Fruit fly (Drosophila melanogaster) whole organism, embryonic: Measurements from ENCODE around the gene CG9586.
A peak's percentile ranks its signal among the peaks of the same experiment; 100 is the strongest.

Experiments
- Asciz ChIP-seq: fragments of 200-800 bp; sonication (Bioruptor generic); optimal IDR thresholded peaks from 2 replicates; lab custom pipeline; 2017; ENCODE audit warnings: missing biosample characterization, mild to moderate bottlenecking, missing genetic modification characterization, missing genetic modification reagents
- B-H1 ChIP-seq: fragments of 200-800 bp; sonication (Bioruptor generic); IDR thresholded peaks from 3 replicates; pipeline ENCODE4 v1.3.6; 2022; ENCODE audit warnings: missing biosample characterization, missing genetic modification characterization
- Blimp-1 ChIP-seq: fragments of 200-800 bp; sonication (Bioruptor generic); optimal IDR thresholded peaks from 3 replicates; lab custom pipeline; 2018; ENCODE audit warnings: missing biosample characterization, missing genetic modification characterization, mild to moderate bottlenecking, moderate library complexity, missing genetic modification reagents
- BtbVII ChIP-seq: fragments of 200-800 bp; sonication (Bioruptor generic); optimal IDR thresholded peaks from 3 replicates; lab custom pipeline; 2017; ENCODE audit warnings: missing biosample characterization, mild to moderate bottlenecking, missing genetic modification characterization
- C15 ChIP-seq: fragments of 200-800 bp; sonication (Bioruptor generic); IDR thresholded peaks from 3 replicates; pipeline ENCODE4 v1.3.6; 2022; ENCODE audit warnings: missing biosample characterization, missing genetic modification characterization
- CG10267 ChIP-seq: fragments of 200-800 bp; sonication (Bioruptor generic); optimal IDR thresholded peaks from 2 replicates; lab custom pipeline; 2018; ENCODE audit warnings: missing biosample characterization, mild to moderate bottlenecking, missing genetic modification characterization, moderate library complexity
- CG10543 ChIP-seq: fragments of 200-800 bp; sonication (Bioruptor generic); optimal IDR thresholded peaks from 3 replicates; lab custom pipeline; 2017; ENCODE audit warnings: missing biosample characterization, mild to moderate bottlenecking, missing genetic modification characterization, moderate library complexity
- CG11456 ChIP-seq: fragments of 200-800 bp; sonication (Bioruptor generic); IDR thresholded peaks from 3 replicates; pipeline ENCODE4 v1.3.6; 2022; ENCODE audit warnings: missing biosample characterization, missing genetic modification characterization
- CG12236 ChIP-seq: fragments of 200-800 bp; sonication (Bioruptor generic); optimal IDR thresholded peaks from 2 replicates; lab custom pipeline; 2016; ENCODE audit warnings: missing biosample characterization, missing genetic modification characterization
- CG14050 ChIP-seq: fragments of 200-800 bp; sonication (Bioruptor generic); IDR thresholded peaks from 3 replicates; pipeline ENCODE4 v1.3.6; 2022; ENCODE audit warnings: missing biosample characterization, missing genetic modification characterization
- CG15011 ChIP-seq: fragments of 200-800 bp; sonication (Bioruptor generic); optimal IDR thresholded peaks from 3 replicates; lab custom pipeline; 2018; ENCODE audit warnings: missing biosample characterization, mild to moderate bottlenecking, missing genetic modification characterization
- CG15696 ChIP-seq: fragments of 200-800 bp; sonication (Bioruptor generic); optimal IDR thresholded peaks from 2 replicates; lab custom pipeline; 2019; ENCODE audit warnings: missing biosample characterization, mild to moderate bottlenecking, missing genetic modification characterization, moderate library complexity
- CG16779 ChIP-seq: fragments of 200-800 bp; sonication (Bioruptor generic); IDR thresholded peaks from 2 replicates; pipeline ENCODE4 v1.3.6; 2022; ENCODE audit warnings: missing biosample characterization, missing genetic modification characterization
- CG16813 ChIP-seq: fragments of 200-800 bp; sonication (Bioruptor generic); IDR thresholded peaks from 3 replicates; pipeline ENCODE4 v1.3.6; 2022; ENCODE audit warnings: missing biosample characterization, missing genetic modification characterization; ENCODE audit not compliant: partially characterized antibody
- CG17802 ChIP-seq: fragments of 200-800 bp; sonication (Bioruptor generic); optimal IDR thresholded peaks from 2 replicates; lab custom pipeline; 2018; ENCODE audit warnings: missing biosample characterization, mild to moderate bottlenecking, missing genetic modification characterization, moderate library complexity
- CG18599 ChIP-seq: fragments of 200-800 bp; sonication (Bioruptor generic); optimal IDR thresholded peaks from 3 replicates; lab custom pipeline; 2017; ENCODE audit warnings: missing biosample characterization, missing genetic modification characterization, mild to moderate bottlenecking, moderate library complexity, missing genetic modification reagents
- CG2120 ChIP-seq: fragments of 200-800 bp; sonication (Bioruptor generic); optimal IDR thresholded peaks from 3 replicates; lab custom pipeline; 2016; ENCODE audit warnings: missing biosample characterization, missing genetic modification characterization
- CG2199 ChIP-seq: fragments of 200-800 bp; sonication (Bioruptor generic); IDR thresholded peaks from 3 replicates; pipeline ENCODE4 v1.3.6; 2022; ENCODE audit warnings: missing biosample characterization, missing genetic modification characterization
- CG3163 ChIP-seq: fragments of 200-800 bp; sonication (Bioruptor generic); optimal IDR thresholded peaks from 3 replicates; lab custom pipeline; 2016; ENCODE audit warnings: missing biosample characterization, missing genetic modification characterization
- CG3847 ChIP-seq: fragments of 200-800 bp; sonication (Bioruptor generic); IDR thresholded peaks from 2 replicates; pipeline ENCODE4 v1.3.6; 2022; ENCODE audit warnings: missing biosample characterization, missing genetic modification characterization
- CG6854 ChIP-seq: fragments of 200-800 bp; sonication (Bioruptor generic); optimal IDR thresholded peaks from 3 replicates; lab custom pipeline; 2017; ENCODE audit warnings: missing biosample characterization, mild to moderate bottlenecking, missing genetic modification characterization
- CG7786 ChIP-seq: fragments of 200-800 bp; sonication (Bioruptor generic); optimal IDR thresholded peaks from 2 replicates; lab custom pipeline; 2016; ENCODE audit warnings: missing biosample characterization, missing genetic modification characterization
- CG9609 ChIP-seq: fragments of 200-800 bp; sonication (Bioruptor generic); optimal IDR thresholded peaks from 3 replicates; lab custom pipeline; 2016; ENCODE audit warnings: missing biosample characterization, missing genetic modification characterization
- D ChIP-seq, 2 experiments: fragments of 200-800 bp in 1 of 2; fragments of >200 bp in 1 of 2; sonication (Bioruptor generic) in 1 of 2; optimal IDR thresholded peaks; 2 replicates in 1 of 2; 3 replicates in 1 of 2; lab custom pipeline; 2017; ENCODE audit warnings: mild to moderate bottlenecking in 1 of 2, missing biosample characterization in 1 of 2, missing genetic modification characterization in 1 of 2, missing genetic modification reagents in 1 of 2
- Fer2 ChIP-seq: fragments of 200-800 bp; sonication (Bioruptor generic); optimal IDR thresholded peaks from 2 replicates; lab custom pipeline; 2018; ENCODE audit warnings: missing biosample characterization, mild to moderate bottlenecking, missing genetic modification characterization, moderate library complexity
- MTF-1 ChIP-seq: fragments of 200-800 bp; sonication (Bioruptor generic); optimal IDR thresholded peaks from 2 replicates; lab custom pipeline; 2018; ENCODE audit warnings: missing biosample characterization, mild to moderate bottlenecking, missing genetic modification characterization, borderline replicate concordance
- Neu2 ChIP-seq: fragments of 200-800 bp; sonication (Bioruptor generic); optimal IDR thresholded peaks from 3 replicates; lab custom pipeline; 2016; ENCODE audit warnings: missing biosample characterization, missing genetic modification characterization, borderline replicate concordance
- Sry-β ChIP-seq: fragments of 200-800 bp; sonication (Bioruptor generic); optimal IDR thresholded peaks from 2 replicates; lab custom pipeline; 2018; ENCODE audit warnings: missing biosample characterization, mild to moderate bottlenecking, missing genetic modification characterization, moderate library complexity
- ab ChIP-seq: fragments of 200-800 bp; sonication (Bioruptor generic); optimal IDR thresholded peaks from 2 replicates; lab custom pipeline; 2016; ENCODE audit warnings: missing biosample characterization, missing genetic modification characterization
- abd-A ChIP-seq: fragments of 200-800 bp; sonication (Bioruptor generic); optimal IDR thresholded peaks from 3 replicates; lab custom pipeline; 2019; ENCODE audit warnings: missing biosample characterization, mild to moderate bottlenecking, missing genetic modification characterization, moderate library complexity
- bbx ChIP-seq: fragments of 200-800 bp; sonication (Bioruptor generic); IDR thresholded peaks from 2 replicates; pipeline ENCODE4 v1.3.6; 2022; ENCODE audit warnings: missing biosample characterization, missing genetic modification characterization; ENCODE audit not compliant: partially characterized antibody
- caup ChIP-seq: fragments of 200-800 bp; sonication (Bioruptor generic); optimal IDR thresholded peaks from 3 replicates; lab custom pipeline; 2017; ENCODE audit warnings: missing biosample characterization, mild to moderate bottlenecking, missing genetic modification characterization, moderate library complexity; ENCODE audit not compliant: severe bottlenecking
- cg ChIP-seq: fragments of 200-800 bp; sonication (Bioruptor generic); optimal IDR thresholded peaks from 3 replicates; lab custom pipeline; 2019; ENCODE audit warnings: missing biosample characterization, mild to moderate bottlenecking, missing genetic modification characterization, moderate library complexity
- chif ChIP-seq, 2 experiments: fragments of 200-800 bp; sonication (Bioruptor generic); optimal IDR thresholded peaks; 3 replicates each; lab custom pipeline; 2016; ENCODE audit warnings: missing biosample characterization in 2 of 2, missing genetic modification characterization in 2 of 2
- corto ChIP-seq: fragments of 200-800 bp; sonication (Bioruptor generic); optimal IDR thresholded peaks from 2 replicates; lab custom pipeline; 2016; ENCODE audit warnings: missing biosample characterization, mild to moderate bottlenecking, missing genetic modification characterization, moderate library complexity
- dmrt11E ChIP-seq: fragments of 200-800 bp; sonication (Bioruptor generic); optimal IDR thresholded peaks from 3 replicates; lab custom pipeline; 2018; ENCODE audit warnings: missing biosample characterization, mild to moderate bottlenecking, missing genetic modification characterization, moderate library complexity
- dpn ChIP-seq, 2 experiments: fragments of 200-800 bp; sonication (Bioruptor generic); optimal IDR thresholded peaks; 3 replicates each; lab custom pipeline; 2016; ENCODE audit warnings: missing biosample characterization in 2 of 2, missing genetic modification characterization in 2 of 2
- exex ChIP-seq: fragments of 200-800 bp; sonication (Bioruptor generic); optimal IDR thresholded peaks from 4 replicates; lab custom pipeline; 2018; ENCODE audit warnings: missing biosample characterization, mild to moderate bottlenecking, missing genetic modification characterization, moderate library complexity
- ftz-f1 ChIP-seq: fragments of 200-800 bp; sonication (Bioruptor generic); optimal IDR thresholded peaks from 2 replicates; lab custom pipeline; 2016; ENCODE audit warnings: missing biosample characterization, missing genetic modification characterization
- jigr1 ChIP-seq: fragments of 200-800 bp; sonication (Bioruptor generic); IDR thresholded peaks from 3 replicates; pipeline ENCODE4 v1.3.6; 2022; ENCODE audit warnings: missing biosample characterization, missing genetic modification characterization
- kni ChIP-seq: fragments of 200-800 bp; sonication (Bioruptor generic); optimal IDR thresholded peaks from 3 replicates; lab custom pipeline; 2017; ENCODE audit warnings: mild to moderate bottlenecking, missing biosample characterization, missing genetic modification reagents, missing genetic modification characterization
- lab ChIP-seq: fragments of 200-800 bp; sonication (Bioruptor generic); optimal IDR thresholded peaks from 3 replicates; lab custom pipeline; 2017; ENCODE audit warnings: missing biosample characterization, missing genetic modification characterization, mild to moderate bottlenecking, moderate library complexity, missing genetic modification reagents
- mld ChIP-seq: fragments of 200-800 bp; sonication (Bioruptor generic); IDR thresholded peaks from 3 replicates; pipeline ENCODE4 v1.3.6; 2022; ENCODE audit warnings: missing biosample characterization, missing genetic modification characterization; ENCODE audit not compliant: partially characterized antibody
- oc ChIP-seq: fragments of 200-800 bp; sonication (Bioruptor generic); optimal IDR thresholded peaks from 2 replicates; lab custom pipeline; 2018; ENCODE audit warnings: missing biosample characterization, mild to moderate bottlenecking, missing genetic modification characterization, moderate library complexity
- pfk ChIP-seq: fragments of 200-800 bp; sonication (Bioruptor generic); optimal IDR thresholded peaks from 2 replicates; lab custom pipeline; 2018; ENCODE audit warnings: missing biosample characterization, mild to moderate bottlenecking, missing genetic modification characterization, moderate library complexity
- pita ChIP-seq: fragments of 200-800 bp; sonication (Bioruptor generic); optimal IDR thresholded peaks from 2 replicates; lab custom pipeline; 2017; ENCODE audit warnings: missing biosample characterization, mild to moderate bottlenecking, missing genetic modification characterization
- pros ChIP-seq: fragments of 200-800 bp; sonication (Bioruptor generic); optimal IDR thresholded peaks from 3 replicates; lab custom pipeline; 2019; ENCODE audit warnings: missing biosample characterization, mild to moderate bottlenecking, missing genetic modification characterization, moderate library complexity
- slp2 ChIP-seq: fragments of 200-800 bp; sonication (Bioruptor generic); optimal IDR thresholded peaks from 2 replicates; lab custom pipeline; 2016; ENCODE audit warnings: missing biosample characterization, missing genetic modification characterization
- sug ChIP-seq: fragments of 200-800 bp; optimal IDR thresholded peaks from 2 replicates; lab custom pipeline; 2019; ENCODE audit warnings: missing biosample characterization, mild to moderate bottlenecking, missing genetic modification characterization, moderate library complexity

CG9586 gene

DNA sequence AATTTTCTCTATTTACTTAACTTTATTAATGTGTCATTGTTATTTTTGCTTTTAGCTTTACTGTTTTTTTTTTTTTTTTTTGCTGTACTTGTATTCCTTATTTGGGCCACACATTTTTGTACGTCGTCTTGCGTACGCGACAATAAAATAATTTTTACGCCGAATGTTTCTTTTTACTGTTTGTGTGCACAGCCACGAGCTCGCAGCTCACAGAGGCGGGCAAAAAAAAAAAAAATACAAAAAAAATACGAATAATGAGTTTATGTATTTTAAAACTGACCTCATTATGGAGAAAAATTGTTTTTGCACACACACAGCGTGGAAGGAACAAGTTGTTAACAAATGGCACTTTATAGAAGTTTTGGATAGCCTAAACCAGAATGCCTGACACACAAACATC lies 21.2 kb upstream of the CG9586 start (continued):
- TF ChIP-seq jigr1 (GFP tag; lab: Robert Waterston, UW) (no peak), Asciz (GFP tag; lab: Kevin White, UChicago) (no peak), mld (GFP tag; lab: Robert Waterston, UW) (no peak), CG15696 (no peak), ab (GFP tag; lab: Kevin White, UChicago) (no peak), MTF-1 (GFP tag; lab: Kevin White, UChicago) (no peak), Neu2 (GFP tag; lab: Kevin White, UChicago) (no peak), CG3847 (GFP tag; lab: Robert Waterston, UW) (no peak), oc (no peak), C15 (GFP tag; lab: Robert Waterston, UW) (no peak), CG9609 (GFP tag; lab: Kevin White, UChicago) (no peak), CG15011 (GFP tag; lab: Kevin White, UChicago) (peak; percentile 13), B-H1 (GFP tag; lab: Robert Waterston, UW) (no peak), cg (GFP tag; lab: Kevin White, UChicago) (no peak), chif (GFP tag; optimal IDR thresholded peaks at IDR 0.05; lab: Kevin White, UChicago) (no peak), Fer2 (tag; lab: Kevin White, UChicago) (no peak), CG7786 (GFP tag; lab: Kevin White, UChicago) (no peak), Sry-β (no peak), CG16813 (GFP tag; lab: Robert Waterston, UW) (no peak), pros (GFP tag; lab: Kevin White, UChicago) (no peak), CG11456 (no peak), caup (GFP tag; lab: Kevin White, UChicago) (peak; percentile 31), CG2120 (peak; percentile 11), kni (no peak), CG10267 (tag; lab: Kevin White, UChicago) (no peak), pita (GFP tag; lab: Kevin White, UChicago) (no peak), CG16779 (no peak), D (optimal IDR thresholded peaks at IDR 0.05; lab: Kevin White, UChicago) (no peak), D (GFP tag; optimal IDR thresholded peaks at IDR 0.05; lab: Kevin White, UChicago) (no peak)

DNA sequence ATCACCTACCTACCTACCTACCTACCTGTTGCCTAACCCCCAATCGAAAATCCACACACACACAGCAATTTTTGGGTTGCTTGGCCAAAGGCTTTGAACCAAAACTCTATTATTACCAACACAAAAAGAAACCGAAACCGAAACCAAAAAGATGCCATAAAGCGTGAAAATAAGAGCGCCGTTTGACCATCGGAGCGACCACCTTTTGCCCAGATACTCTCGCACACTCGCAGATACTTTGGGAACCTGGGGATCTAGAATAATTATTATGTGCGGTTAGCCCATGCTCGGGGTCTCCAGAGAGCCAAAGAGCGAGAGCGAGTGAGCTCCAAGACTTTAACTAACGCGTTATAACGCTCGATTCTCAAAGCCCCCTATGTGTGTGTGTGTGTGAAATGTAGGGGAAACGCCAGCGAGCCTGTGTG lies 16.2 kb upstream of the CG9586 start:
- TF ChIP-seq CG6854: no peak
- peak; percentile 21 for TF ChIP-seq CG3163 (GFP tag; lab: Kevin White, UChicago)
- peak; percentile 67 for TF ChIP-seq cg (GFP tag; lab: Kevin White, UChicago)
- TF ChIP-seq lab (GFP tag; lab: Kevin White, UChicago): peak; percentile 53
- TF ChIP-seq CG2199 (GFP tag; lab: Robert Waterston, UW): no peak
- peak; percentile 5 for TF ChIP-seq CG18599
- TF ChIP-seq Blimp-1 (GFP tag; lab: Kevin White, UChicago): peak; percentile 69
- TF ChIP-seq pfk (GFP tag; lab: Kevin White, UChicago): peak; percentile 3
- peak; percentile 45 for TF ChIP-seq ftz-f1
- peak; percentile 76 for TF ChIP-seq sug (tag; lab: Kevin White, UChicago)
- TF ChIP-seq kni: peak; percentile 5
- no peak for TF ChIP-seq slp2
- no peak for TF ChIP-seq CG14050
- no peak for TF ChIP-seq CG12236
- TF ChIP-seq abd-A (tag; lab: Kevin White, UChicago): peak; percentile 11
- TF ChIP-seq CG17802: no peak
- TF ChIP-seq dpn (GFP tag; optimal IDR thresholded peaks at IDR 0.05; lab: Kevin White, UChicago): no peak
- peak; percentile 63 for TF ChIP-seq exex (tag; lab: Kevin White, UChicago)
- TF ChIP-seq CG10543 (GFP tag; lab: Kevin White, UChicago): peak; percentile 21
- no peak for TF ChIP-seq BtbVII (GFP tag; lab: Kevin White, UChicago)
- TF ChIP-seq Asciz (GFP tag; lab: Kevin White, UChicago): no peak
- no peak for TF ChIP-seq bbx
- TF ChIP-seq corto (GFP tag; lab: Kevin White, UChicago): peak; percentile 24
- no peak for TF ChIP-seq dmrt11E
